Worm (Caenorhabditis elegans) whole organism, L2 larva: ENCODE measurements around the gene ZK1307.2.

Experiments
- ceh-82 ChIP-seq: fragments of 150-350 bp; optimal IDR thresholded peaks from 2 replicates; lab custom pipeline; 2014; ENCODE audit warnings: missing biosample characterization, missing genetic modification characterization
- nhr-25 ChIP-seq: fragments of 150-350 bp; sonication (generic microtip); optimal IDR thresholded peaks from 3 replicates; lab custom pipeline; 2014; ENCODE audit warnings: missing biosample characterization, missing genetic modification characterization
- nhr-6 ChIP-seq: fragments of 150-350 bp; optimal IDR thresholded peaks from 2 replicates; lab custom pipeline; 2014; ENCODE audit warnings: missing biosample characterization, missing genetic modification characterization
- nhr-77 ChIP-seq: fragments of 150-350 bp; optimal IDR thresholded peaks from 2 replicates; lab custom pipeline; 2014; ENCODE audit warnings: missing biosample characterization, missing genetic modification characterization
- skn-1 ChIP-seq: sonication (generic microtip); optimal IDR thresholded peaks from 2 replicates; lab custom pipeline; 2017; ENCODE audit warnings: missing biosample characterization, missing genetic modification characterization
- snpc-4 ChIP-seq: fragments of 150-350 bp; optimal IDR thresholded peaks from 2 replicates; lab custom pipeline; 2014; ENCODE audit warnings: missing biosample characterization, missing genetic modification characterization

- TF ChIP-seq skn-1 (tag; lab: Kevin White, UChicago) (no peak), nhr-25 (tag; lab: Kevin White, UChicago) (peak; percentile 32), nhr-6 (tag; lab: Kevin White, UChicago) (no peak), ceh-82 (tag; lab: Kevin White, UChicago) (no peak), snpc-4 (no peak), nhr-77 (tag; lab: Kevin White, UChicago) (no peak)
These were observed at the start of gene ZK1307.2 for ce11 chrII:9653679-9654078.
